Worm (Caenorhabditis elegans): ENCODE results near the gene T19H12.6.
"Not testable (repeated sequence)": the region's sequence is repeated elsewhere in the genome, so short reads cannot be mapped to it uniquely, and the experiment has no call there.

T19H12.6 gene

DNA sequence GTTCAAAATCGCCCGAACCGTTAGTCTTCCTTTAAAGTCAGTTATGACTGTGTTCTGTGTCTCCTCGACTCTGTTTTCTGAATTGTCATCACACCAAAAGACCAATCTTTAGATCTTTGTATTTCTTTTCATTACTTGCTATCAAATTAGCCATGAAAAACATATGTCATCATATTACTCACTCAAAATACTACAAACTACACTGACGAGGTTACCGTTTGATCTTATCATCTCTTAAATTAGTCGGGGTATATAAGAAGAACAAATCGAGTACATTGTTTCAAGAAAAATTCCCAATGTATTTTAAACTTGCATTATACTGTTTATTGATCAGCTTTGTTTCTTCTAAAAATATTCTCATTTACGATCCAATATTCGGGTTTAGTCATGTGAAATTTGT, 31.1 kb upstream of the T19H12.6 start, which contains the start of gene ugt-13:
Gene ugt-13 (plus strand): TSS at position 294 of the 400 bp plus-strand sequence.
- TF ChIP-seq ztf-11 (tag; optimal IDR thresholded peaks at IDR 0.05) (no peak), nhr-43 (tag; optimal IDR thresholded peaks at IDR 0.05; ENCODE audit: poor library complexity, severe bottlenecking) (peak; percentile 49), nhr-77 (tag; optimal IDR thresholded peaks at IDR 0.05) (no peak), nhr-23 (tag; optimal IDR thresholded peaks at IDR 0.05) (peak; percentile 54), ceh-28 (tag; optimal IDR thresholded peaks at IDR 0.05) (no peak), nhr-25 (tag; optimal IDR thresholded peaks at IDR 0.05) (peak; percentile 58), tbx-2 (tag; optimal IDR thresholded peaks at IDR 0.05) (no peak), elt-1 (tag; optimal IDR thresholded peaks at IDR 0.05) (peak; percentile 9), elt-3 (tag; optimal IDR thresholded peaks at IDR 0.05) (peak in 1 of 3 experiments; percentile 43)

- TF ChIP-seq pqm-1 (tag; optimal IDR thresholded peaks at IDR 0.05) (no peak), lin-39 (tag; optimal IDR thresholded peaks at IDR 0.05) (no peak), hmg-11 (tag; optimal IDR thresholded peaks at IDR 0.05) (no peak), daf-12 (tag; optimal IDR thresholded peaks at IDR 0.05) (no peak), zag-1 (tag; optimal IDR thresholded peaks at IDR 0.05) (no peak), unc-62 (GFP tag; optimal IDR thresholded peaks at IDR 0.05) (no peak), eor-1 (tag; optimal IDR thresholded peaks at IDR 0.05) (no peak), nhr-77 (tag; optimal IDR thresholded peaks at IDR 0.05) (no peak), ceh-28 (tag; optimal IDR thresholded peaks at IDR 0.05) (no peak), egl-27 (tag; optimal IDR thresholded peaks at IDR 0.05) (no peak)
These were observed 28.5 kb upstream of the T19H12.6 start, which contains the start of gene ugt-14 for ce11 chrV:4905953-4906352. TSS of gene ugt-14 (plus strand) at chrV:4906253.

DNA sequence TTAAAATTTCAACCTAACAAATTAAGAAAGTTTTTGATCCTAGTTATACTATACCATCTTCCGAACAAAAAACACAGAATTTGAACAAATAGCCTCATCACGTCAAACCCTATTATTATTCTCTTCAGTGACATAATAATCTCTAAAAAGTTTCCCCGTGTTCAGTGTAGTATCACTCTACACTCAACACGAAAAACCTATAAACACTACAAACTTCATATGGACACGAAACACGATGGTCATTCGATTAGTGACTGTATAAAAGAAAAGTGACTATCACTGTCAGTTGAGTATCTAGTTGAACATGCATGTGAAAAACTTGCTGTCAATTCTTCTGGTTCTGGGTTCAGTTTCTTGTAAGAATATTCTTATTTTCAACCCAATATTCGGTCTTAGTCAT, 26.2 kb upstream of the T19H12.6 start, which contains the start of gene ugt-8:
Gene ugt-8 (plus strand): TSS at position 235 of the 400 bp plus-strand sequence.
- TF ChIP-seq fos-1 (tag; optimal IDR thresholded peaks at IDR 0.05) (no peak), egl-27 (tag; optimal IDR thresholded peaks at IDR 0.05) (no peak), ceh-16 (tag; optimal IDR thresholded peaks at IDR 0.05) (no peak), unc-62 (GFP tag; optimal IDR thresholded peaks at IDR 0.05) (no peak), nhr-67 (tag; optimal IDR thresholded peaks at IDR 0.05) (no peak), jun-1 (tag; optimal IDR thresholded peaks at IDR 0.05) (no peak), ceh-82 (tag; optimal IDR thresholded peaks at IDR 0.05) (no peak)

DNA sequence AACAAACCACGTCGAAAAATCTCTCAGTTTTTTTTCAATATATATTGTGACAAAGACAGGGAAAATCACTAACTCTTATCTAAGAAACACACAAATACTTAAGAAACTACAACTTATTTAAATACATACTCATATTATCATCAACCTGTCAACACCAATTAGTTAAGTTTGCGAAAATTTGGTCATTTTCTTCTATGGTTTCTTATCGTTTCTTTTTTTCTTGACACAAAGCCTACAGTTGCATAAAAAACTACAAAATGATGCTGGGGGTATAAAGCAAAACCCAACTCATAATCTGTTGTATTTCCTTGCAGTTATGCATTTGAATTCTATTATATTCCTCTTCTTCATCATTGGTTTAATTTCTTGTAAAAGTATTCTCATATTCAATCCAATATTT, 23.6 kb upstream of the T19H12.6 start, which contains the start of gene ugt-67:
Gene ugt-67 (plus strand): TSS at position 301 of the 400 bp plus-strand sequence.
- TF ChIP-seq lsy-12 (tag; optimal IDR thresholded peaks at IDR 0.05) (no peak), nhr-67 (tag; optimal IDR thresholded peaks at IDR 0.05) (no peak), nfya-1 (tag; optimal IDR thresholded peaks at IDR 0.05; ENCODE audit: insufficient read depth) (no peak), ceh-82 (tag; optimal IDR thresholded peaks at IDR 0.05) (no peak), zag-1 (tag; optimal IDR thresholded peaks at IDR 0.05) (no peak), skn-1 (tag; optimal IDR thresholded peaks at IDR 0.05) (no peak), ceh-28 (tag; optimal IDR thresholded peaks at IDR 0.05) (no peak), mml-1 (tag; optimal IDR thresholded peaks at IDR 0.05) (no peak), fkh-10 (GFP tag; optimal IDR thresholded peaks at IDR 0.05) (no peak), mdl-1 (tag; optimal IDR thresholded peaks at IDR 0.05) (no peak), egl-27 (tag; optimal IDR thresholded peaks at IDR 0.05) (no peak), tbx-2 (tag; optimal IDR thresholded peaks at IDR 0.05) (no peak), ceh-16 (tag; optimal IDR thresholded peaks at IDR 0.05) (no peak), nhr-76 (tag; optimal IDR thresholded peaks at IDR 0.05) (no peak), nhr-237 (tag; optimal IDR thresholded peaks at IDR 0.05) (no peak), ztf-11 (tag; optimal IDR thresholded peaks at IDR 0.05) (no peak), ztf-4 (tag; optimal IDR thresholded peaks at IDR 0.05) (no peak)

DNA sequence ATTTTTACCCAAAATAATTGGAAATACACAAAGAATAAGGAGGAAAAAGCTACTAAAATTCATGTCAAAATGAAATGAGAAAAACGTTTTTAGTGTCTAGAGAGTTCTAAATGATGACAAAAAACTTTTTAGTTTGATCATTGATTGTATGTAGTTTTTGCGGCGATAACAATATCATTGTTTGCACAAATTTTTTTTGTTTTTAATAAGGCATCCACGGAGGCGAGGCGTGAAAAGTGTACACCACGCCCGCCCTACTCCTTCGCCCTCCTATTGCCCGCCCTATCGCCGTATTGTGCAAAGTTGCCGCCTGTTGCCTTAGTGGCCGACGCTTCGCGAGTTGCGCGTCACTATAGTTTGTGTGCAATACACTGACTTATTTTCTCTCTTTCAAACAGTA, 22.5 kb upstream of the T19H12.6 start, which contains the start of gene ugt-10:
Gene ugt-10 (minus strand): TSS at position 101 of the 400 bp plus-strand sequence.
- TF ChIP-seq mdl-1, skn-1, elt-2 (tag; optimal IDR thresholded peaks at IDR 0.05): not testable (repeated sequence)

- no peak for TF ChIP-seq tbx-2 (tag; optimal IDR thresholded peaks at IDR 0.05)
- no peak for TF ChIP-seq ZK546.5 (tag; optimal IDR thresholded peaks at IDR 0.05)
- TF ChIP-seq nhr-25 (tag; optimal IDR thresholded peaks at IDR 0.05): peak; percentile 16
These were observed 18.3 kb upstream of the T19H12.6 start, which contains the start of gene ugt-9 for ce11 chrV:4895744-4896143. TSS of gene ugt-9 (plus strand) at chrV:4896048.
